Worm (Caenorhabditis elegans): ENCODE results near the gene ttr-26.

ce11 chrV:18597779-18598178 is 37.7 kb upstream of the ttr-26 start:
- no peak for TF ChIP-seq skn-1 (tag; optimal IDR thresholded peaks at IDR 0.05)
- TF ChIP-seq nhr-23 (tag; optimal IDR thresholded peaks at IDR 0.05), result no peak
- no peak for TF ChIP-seq tbx-2 (tag; optimal IDR thresholded peaks at IDR 0.05)
- TF ChIP-seq ztf-4 (tag; optimal IDR thresholded peaks at IDR 0.05), result no peak
- TF ChIP-seq unc-62 (GFP tag; optimal IDR thresholded peaks at IDR 0.05), result no peak
- no peak for TF ChIP-seq pqm-1 (tag; optimal IDR thresholded peaks at IDR 0.05)
- TF ChIP-seq snpc-4 (tag; optimal IDR thresholded peaks at IDR 0.05), result no peak
- TF ChIP-seq ceh-9 (tag; optimal IDR thresholded peaks at IDR 0.05), result no peak
- TF ChIP-seq ZK546.5 (tag; optimal IDR thresholded peaks at IDR 0.05), result no peak

Measured in whole organism, L3 larva.